Worm (Caenorhabditis elegans): Measurements from ENCODE around the gene DH11.5.

- TF ChIP-seq klf-2 (GFP tag; conservative IDR thresholded peaks at IDR 0.05) = no peak
- TF ChIP-seq flt-1 (GFP tag; IDR thresholded peaks at IDR 0.05) = no peak
- TF ChIP-seq tab-1 (GFP tag; IDR thresholded peaks at IDR 0.05) = no peak
These were observed 39.8 kb downstream of the DH11.5 start for ce11 chrII:8016167-8016566.
